Worm (Caenorhabditis elegans) whole organism, L4/young adult: Measurements from ENCODE around the gene K07F5.6.

ENCODE experiments used
- W03F9.2 ChIP-seq: fragments of 150-350 bp; optimal IDR thresholded peaks from 2 replicates; lab custom pipeline; 2014; ENCODE audit warnings: missing biosample characterization, missing genetic modification characterization
- dao-5 ChIP-seq: sonication (generic microtip); optimal IDR thresholded peaks from 2 replicates; lab custom pipeline; 2016; ENCODE audit warnings: missing genotype, missing genetic modification characterization, moderate library complexity, missing compliant biosample characterization
- him-1 ChIP-seq: sonication (generic microtip); optimal IDR thresholded peaks from 2 replicates; lab custom pipeline; 2016; ENCODE audit warnings: missing genotype, missing genetic modification reagents, missing genetic modification characterization, missing compliant biosample characterization

ce11 chrIV:9857952-9858488 lies 11.5 kb upstream of the K07F5.6 start, which contains the start of gene npp-1:
- no peak for TF ChIP-seq him-1 (tag; lab: Kevin White, UChicago)
- no peak for TF ChIP-seq dao-5 (tag; lab: Kevin White, UChicago)
- peak; percentile 75 for TF ChIP-seq W03F9.2
